Fruit fly (Drosophila melanogaster): ENCODE data around the gene wor.

The wor gene

DNA sequence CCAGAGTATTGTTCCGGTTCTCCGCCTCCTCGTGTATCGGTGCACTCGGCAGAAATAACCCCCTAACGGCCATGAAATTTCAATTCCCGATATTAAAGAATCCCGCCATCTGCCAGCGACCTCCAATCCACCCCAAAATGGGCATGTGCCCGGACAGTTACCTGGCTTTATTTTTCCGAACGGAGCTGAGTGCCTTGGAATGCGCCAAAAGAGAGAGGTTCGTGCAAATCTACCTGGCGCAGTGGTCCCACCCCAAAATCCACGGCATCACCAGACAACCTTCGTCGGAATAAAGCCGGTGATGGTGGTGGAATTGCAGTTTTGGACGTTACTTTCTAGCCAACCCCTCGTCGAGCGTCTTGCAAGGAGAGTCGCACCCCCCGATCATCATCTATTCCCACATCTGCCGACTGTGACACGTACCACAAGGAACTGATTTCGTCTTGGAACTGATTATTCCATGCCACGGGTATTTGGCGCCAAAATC lies 1.4 kb upstream of the wor start:
- peak; percentile 96 for TF ChIP-seq nerfin-1 (tag; optimal IDR thresholded peaks at IDR 0.05)
- 0 out of 2 replicates have a peak, but pooled peaks have one; percentile 50 for TF ChIP-seq wor (GFP tag; IDR thresholded peaks at IDR 0.05)
- peak; percentile 46 for TF ChIP-seq sd (tag; optimal IDR thresholded peaks at IDR 0.05)
- no peak for TF ChIP-seq her (GFP tag; optimal IDR thresholded peaks at IDR 0.05)
- no peak for TF ChIP-seq CG6791 (GFP tag; IDR thresholded peaks at IDR 0.05; ENCODE audit: partially characterized antibody)
- TF ChIP-seq pros (GFP tag; optimal IDR thresholded peaks at IDR 0.05) = peak; percentile 98
- TF ChIP-seq kni (GFP tag; optimal IDR thresholded peaks at IDR 0.05) = peak; percentile 8

DNA sequence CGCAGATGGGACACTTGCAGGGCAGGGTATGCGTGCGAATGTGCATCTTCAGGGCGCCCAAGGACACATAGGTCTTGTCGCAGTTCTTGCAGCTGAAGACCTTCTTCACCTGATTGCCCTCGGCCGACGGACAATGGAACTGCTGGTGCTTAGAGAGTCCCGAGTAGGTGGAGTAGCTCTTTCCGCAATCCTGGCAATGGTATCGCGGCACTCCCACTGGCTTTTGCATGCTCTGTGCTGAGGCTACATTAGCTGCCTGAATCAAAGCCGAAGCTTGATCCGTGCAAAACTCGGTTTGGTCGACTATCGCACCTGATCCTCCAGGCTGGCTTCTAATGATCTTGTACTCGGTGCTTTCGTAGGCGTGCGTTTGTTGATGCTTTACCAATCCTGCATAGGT lies 1.2 kb downstream of the wor start:
- no peak for TF ChIP-seq ro (GFP tag; IDR thresholded peaks at IDR 0.05)
- peak; percentile 76 for TF ChIP-seq Ets65A (GFP tag)

DNA sequence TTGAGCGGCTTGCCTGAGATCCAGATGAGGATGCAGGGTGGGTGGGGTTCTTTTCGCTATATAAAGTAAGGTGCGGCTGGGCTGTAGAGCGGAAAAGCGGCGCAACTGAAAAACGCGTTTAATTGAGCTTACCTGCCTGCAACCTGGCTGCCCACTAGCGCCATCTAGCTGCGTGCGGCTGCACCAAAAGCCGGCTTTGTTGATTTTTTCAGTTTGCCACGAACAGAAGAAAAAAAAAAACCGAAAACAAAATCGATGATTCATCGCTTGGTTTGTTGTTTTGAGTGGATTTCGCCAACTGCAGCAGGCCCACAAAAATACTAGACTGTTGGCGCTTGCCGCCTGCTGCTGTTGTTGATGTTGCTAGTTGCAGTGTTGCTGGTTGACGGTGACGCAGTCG lies 2.9 kb downstream of the wor start:
- TF ChIP-seq vvl (GFP tag; IDR thresholded peaks at IDR 0.05) = no peak
- TF ChIP-seq CG2678 (tag; optimal IDR thresholded peaks at IDR 0.05) = no peak
- 0 out of 3 replicates have a peak, but pooled peaks have one; percentile 8 for TF ChIP-seq Opbp (GFP tag; IDR thresholded peaks at IDR 0.05; ENCODE audit: partially characterized antibody)
- TF ChIP-seq gfzf (GFP tag; optimal IDR thresholded peaks at IDR 0.05) = no peak
- TF ChIP-seq Ssrp (tag; optimal IDR thresholded peaks at IDR 0.05) = no peak
- TF ChIP-seq CG8765 (GFP tag; IDR thresholded peaks at IDR 0.05) = no peak
- no peak for TF ChIP-seq Sox100B (GFP tag; optimal IDR thresholded peaks at IDR 0.05)
- TF ChIP-seq CG8359 (GFP tag; optimal IDR thresholded peaks at IDR 0.05; ENCODE audit: borderline replicate concordance) = no peak
- TF ChIP-seq Med (GFP tag) = peak; percentile 52
- TF ChIP-seq danr (GFP tag; IDR thresholded peaks at IDR 0.05) = no peak
- no peak for TF ChIP-seq CG12104 (GFP tag; optimal IDR thresholded peaks at IDR 0.05)
- TF ChIP-seq gem (tag; optimal IDR thresholded peaks at IDR 0.05) = no peak
- no peak for TF ChIP-seq CG17568 (GFP tag; optimal IDR thresholded peaks at IDR 0.05)
- peak; percentile 82 for TF ChIP-seq Drgx (GFP tag; IDR thresholded peaks at IDR 0.05)
- TF ChIP-seq zfh1 (GFP tag; IDR thresholded peaks at IDR 0.05) = no peak
- no peak for TF ChIP-seq corto (GFP tag; optimal IDR thresholded peaks at IDR 0.05)
- TF ChIP-seq bbx (GFP tag; IDR thresholded peaks at IDR 0.05; ENCODE audit: partially characterized antibody) = no peak
- no peak for TF ChIP-seq Camta (GFP tag; optimal IDR thresholded peaks at IDR 0.05)
- no peak for TF ChIP-seq H15 (GFP tag; IDR thresholded peaks at IDR 0.05)
- TF ChIP-seq CG12071 (GFP tag; optimal IDR thresholded peaks at IDR 0.05) = no peak
- TF ChIP-seq Ptx1 (GFP tag; IDR thresholded peaks at IDR 0.05) = no peak
- TF ChIP-seq CTCF (GFP tag; optimal IDR thresholded peaks at IDR 0.05) = peak; percentile 88
- no peak for TF ChIP-seq CG9727 (GFP tag; optimal IDR thresholded peaks at IDR 0.05)
- no peak for TF ChIP-seq CG4730 (GFP tag; IDR thresholded peaks at IDR 0.05)
- no peak for TF ChIP-seq grn (GFP tag; optimal IDR thresholded peaks at IDR 0.05)
- peak; percentile 52 for TF ChIP-seq nom (GFP tag; optimal IDR thresholded peaks at IDR 0.05)
- TF ChIP-seq Usf (GFP tag; optimal IDR thresholded peaks at IDR 0.05) = no peak

DNA sequence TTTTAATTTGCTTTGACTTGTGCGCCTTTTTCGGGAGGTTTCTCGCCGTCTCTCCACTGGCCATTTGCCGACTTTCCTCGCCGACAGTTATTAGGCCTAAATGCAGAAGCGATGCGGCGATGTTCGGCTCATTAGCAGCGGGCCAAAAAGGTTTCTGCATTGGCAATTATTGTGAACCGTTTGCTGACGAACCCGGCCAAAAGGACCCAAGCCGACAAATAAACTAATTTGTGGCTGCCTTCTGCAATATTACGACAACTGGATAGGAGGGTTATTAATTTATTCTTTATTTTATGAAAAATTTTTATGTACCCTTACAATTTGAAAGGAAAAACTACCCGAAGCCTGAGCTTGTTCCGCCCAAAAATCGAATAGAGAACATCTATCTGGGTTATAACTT lies 7.1 kb downstream of the wor start, which contains the start of gene CG44869:
TSS of gene CG44869 (minus strand) at position 101 of the 400 bp plus-strand sequence.
- TF ChIP-seq CG3847 (GFP tag; IDR thresholded peaks at IDR 0.05) (0 out of 2 replicates have a peak, but pooled peaks have one; percentile 13), CG8290 (GFP tag; optimal IDR thresholded peaks at IDR 0.05) (no peak), CG8290 (tag; optimal IDR thresholded peaks at IDR 0.05) (no peak)

All from whole organism, embryonic.